Worm (Caenorhabditis elegans) whole organism, early embryonic: ENCODE data around the gene T01D1.7.

ENCODE experiments used
- B0310.2 ChIP-seq: sonication (generic microtip); optimal IDR thresholded peaks from 2 replicates; lab custom pipeline; 2016; ENCODE audit warnings: mild to moderate bottlenecking, missing genetic modification characterization, missing compliant biosample characterization
- F13C5.2 ChIP-seq: sonication (generic microtip); optimal IDR thresholded peaks from 2 replicates; lab custom pipeline; 2017; ENCODE audit warnings: mild to moderate bottlenecking, missing genetic modification characterization, inconsistent platforms, missing compliant biosample characterization
- aly-1 ChIP-seq: sonication (generic microtip); optimal IDR thresholded peaks from 2 replicates; lab custom pipeline; 2016; ENCODE audit warnings: missing genetic modification characterization, missing compliant biosample characterization
- ama-1 ChIP-seq: fragments of 150-350 bp; optimal IDR thresholded peaks from 2 replicates; lab custom pipeline; 2014
- ceh-13 ChIP-seq: fragments of 200-800 bp; sonication (Bioruptor generic); optimal IDR thresholded peaks from 2 replicates; lab custom pipeline; 2018; ENCODE audit warnings: mild to moderate bottlenecking, missing genetic modification characterization, missing compliant biosample characterization
- ceh-36 ChIP-seq: sonication (generic microtip); optimal IDR thresholded peaks from 2 replicates; lab custom pipeline; 2016; ENCODE audit warnings: missing genetic modification characterization, inconsistent platforms, missing compliant biosample characterization
- ets-7 ChIP-seq: sonication (generic microtip); optimal IDR thresholded peaks from 2 replicates; lab custom pipeline; 2016; ENCODE audit warnings: missing genotype, missing genetic modification characterization, missing compliant biosample characterization
- flt-1 ChIP-seq: fragments of 200-800 bp; sonication (Bioruptor generic); IDR thresholded peaks from 2 replicates; pipeline ENCODE4 v1.3.6; 2022; ENCODE audit warnings: missing genetic modification characterization, missing compliant biosample characterization
- hmg-4 ChIP-seq: fragments of 200-800 bp; sonication (Bioruptor generic); optimal IDR thresholded peaks from 2 replicates; lab custom pipeline; 2018; ENCODE audit warnings: mild to moderate bottlenecking, missing genetic modification characterization, missing compliant biosample characterization
- hnd-1 ChIP-seq: sonication (generic microtip); optimal IDR thresholded peaks from 2 replicates; lab custom pipeline; 2016; ENCODE audit warnings: missing genetic modification characterization, missing compliant biosample characterization
- scrt-1 ChIP-seq: fragments of 200-800 bp; sonication (Bioruptor generic); IDR thresholded peaks from 2 replicates; pipeline ENCODE4 v1.3.6; 2022; ENCODE audit warnings: missing genetic modification characterization, missing compliant biosample characterization
- sea-1 ChIP-seq: fragments of 200-800 bp; sonication (Bioruptor generic); conservative IDR thresholded peaks from 2 replicates; pipeline ENCODE4 v1.3.6; 2022; ENCODE audit warnings: missing genetic modification characterization, missing compliant biosample characterization
- tbx-11 ChIP-seq: fragments of 200-800 bp; sonication (Bioruptor generic); IDR thresholded peaks from 2 replicates; pipeline ENCODE4 v1.3.6; 2022; ENCODE audit warnings: missing genetic modification characterization, missing compliant biosample characterization
- tra-4 ChIP-seq: sonication (generic microtip); optimal IDR thresholded peaks from 2 replicates; lab custom pipeline; 2017; ENCODE audit warnings: missing genetic modification characterization, missing compliant biosample characterization

DNA sequence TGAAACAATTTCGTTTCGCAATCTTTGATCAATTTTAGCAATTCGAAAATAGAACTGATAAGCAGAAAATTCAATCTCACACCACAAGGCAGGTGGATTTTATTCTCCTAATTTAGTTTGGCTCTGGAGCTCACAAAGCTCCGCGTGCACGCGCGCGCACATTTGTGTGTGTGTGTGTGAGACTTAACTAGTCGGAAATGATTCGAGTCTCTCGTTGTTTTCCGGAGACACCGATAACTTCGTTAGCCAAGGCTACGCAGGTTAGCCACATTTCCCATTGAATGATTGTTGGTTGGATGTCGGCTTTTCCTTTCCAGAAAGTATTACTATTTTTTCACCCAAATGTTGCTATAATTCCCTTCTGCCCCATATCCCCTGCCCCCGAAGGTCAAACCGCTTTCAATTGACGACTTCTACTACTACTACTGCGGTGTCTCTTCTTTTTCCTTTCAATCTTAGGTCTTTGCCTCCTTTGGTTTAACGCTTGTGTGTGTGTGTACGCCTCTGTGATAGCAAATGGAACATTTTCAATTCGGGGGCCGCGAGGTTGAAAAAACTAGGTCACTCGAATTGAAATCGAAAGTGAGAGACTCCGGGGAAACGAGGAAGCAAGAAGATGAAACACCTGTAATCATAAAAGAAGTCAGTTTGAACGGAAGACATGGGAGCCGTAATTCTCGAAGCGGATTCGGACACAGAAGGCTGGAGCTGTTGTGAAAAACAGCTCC is 15.4 kb downstream of the T01D1.7 start:
- TF ChIP-seq ceh-13 (GFP tag; lab: Kevin White, UChicago) (no peak), ceh-36 (no peak), ama-1 (lab: Kevin White, UChicago) (no peak), hmg-4 (GFP tag; lab: Kevin White, UChicago) (no peak), aly-1 (no peak), B0310.2 (tag; lab: Kevin White, UChicago) (no peak), hnd-1 (tag; lab: Kevin White, UChicago) (no peak), F13C5.2 (tag; lab: Kevin White, UChicago) (no peak), scrt-1 (no peak), tra-4 (tag; lab: Kevin White, UChicago) (no peak), tbx-11 (GFP tag; lab: Robert Waterston, UW) (no peak), flt-1 (GFP tag; lab: Robert Waterston, UW) (no peak), sea-1 (no peak), ets-7 (tag; lab: Kevin White, UChicago) (no peak)
